Fruit fly (Drosophila melanogaster) whole organism, embryonic: Measurements from ENCODE around the gene meigo.

Experiments
- CG10267 ChIP-seq: fragments of 200-800 bp; sonication (Bioruptor generic); optimal IDR thresholded peaks from 2 replicates; lab custom pipeline; 2018; ENCODE audit warnings: missing biosample characterization, mild to moderate bottlenecking, missing genetic modification characterization, moderate library complexity
- CG11093 ChIP-seq: fragments of 200-800 bp; sonication (Bioruptor generic); IDR thresholded peaks from 3 replicates; pipeline ENCODE4 v1.3.6; 2022; ENCODE audit warnings: missing biosample characterization, missing genetic modification characterization
- CG12391 ChIP-seq: fragments of 200-800 bp; sonication (Bioruptor generic); optimal IDR thresholded peaks from 3 replicates; lab custom pipeline; 2018; ENCODE audit warnings: missing biosample characterization, mild to moderate bottlenecking, missing genetic modification characterization, moderate library complexity
- CG15269 ChIP-seq: fragments of 200-800 bp; sonication (Bioruptor generic); optimal IDR thresholded peaks from 2 replicates; lab custom pipeline; 2018; ENCODE audit warnings: missing biosample characterization, mild to moderate bottlenecking, missing genetic modification characterization, moderate library complexity
- CG16815 ChIP-seq: fragments of 200-800 bp; sonication (Bioruptor generic); optimal IDR thresholded peaks from 3 replicates; lab custom pipeline; 2017; ENCODE audit warnings: missing biosample characterization, mild to moderate bottlenecking, missing genetic modification characterization
- CG17568 ChIP-seq: fragments of 200-800 bp; sonication (Bioruptor generic); optimal IDR thresholded peaks from 2 replicates; lab custom pipeline; 2018; ENCODE audit warnings: missing biosample characterization, mild to moderate bottlenecking, missing genetic modification characterization, moderate library complexity
- CG1832 ChIP-seq: fragments of 200-800 bp; sonication (Bioruptor generic); optimal IDR thresholded peaks from 2 replicates; lab custom pipeline; 2017; ENCODE audit warnings: missing biosample characterization, mild to moderate bottlenecking, missing genetic modification characterization, inconsistent platforms
- CG4617 ChIP-seq: fragments of 200-800 bp; sonication (Bioruptor generic); optimal IDR thresholded peaks from 3 replicates; lab custom pipeline; 2016; ENCODE audit warnings: missing biosample characterization, missing genetic modification characterization, borderline replicate concordance
- CG7357 ChIP-seq: fragments of 200-800 bp; sonication (Bioruptor generic); IDR thresholded peaks from 3 replicates; pipeline ENCODE4 v1.3.6; 2022; ENCODE audit warnings: missing biosample characterization, missing genetic modification characterization
- CG8478 ChIP-seq: fragments of >200 bp; optimal IDR thresholded peaks from 2 replicates; lab custom pipeline; 2018
- CG9876 ChIP-seq: fragments of 200-800 bp; sonication (Bioruptor generic); optimal IDR thresholded peaks from 2 replicates; lab custom pipeline; 2016; ENCODE audit warnings: missing biosample characterization, missing genetic modification characterization
- CTCF ChIP-seq: fragments of 200-800 bp; sonication (Bioruptor generic); optimal IDR thresholded peaks from 2 replicates; lab custom pipeline; 2017; ENCODE audit warnings: missing biosample characterization, mild to moderate bottlenecking, missing genetic modification characterization, moderate library complexity
- Eip74EF ChIP-seq, 2 experiments: fragments of 200-800 bp in 1 of 2; fragments of >200 bp in 1 of 2; sonication (Bioruptor generic) in 1 of 2; optimal IDR thresholded peaks; 2 replicates each; lab custom pipeline; 2017 to 2019; ENCODE audit warnings: missing biosample characterization in 2 of 2, missing genetic modification characterization in 2 of 2, mild to moderate bottlenecking in 1 of 2, moderate library complexity in 1 of 2
- Fer3 ChIP-seq: fragments of 200-800 bp; sonication (Bioruptor generic); optimal IDR thresholded peaks from 2 replicates; lab custom pipeline; 2018; ENCODE audit warnings: missing biosample characterization, mild to moderate bottlenecking, missing genetic modification characterization, moderate library complexity
- Gsc ChIP-seq: fragments of 200-800 bp; sonication (Bioruptor generic); IDR thresholded peaks from 2 replicates; pipeline ENCODE4 v1.3.6; 2022; ENCODE audit warnings: missing biosample characterization, missing genetic modification characterization
- HHEX ChIP-seq: fragments of 200-800 bp; sonication (Bioruptor generic); optimal IDR thresholded peaks from 3 replicates; lab custom pipeline; 2017; ENCODE audit warnings: missing biosample characterization, mild to moderate bottlenecking, missing genetic modification characterization, missing genetic modification reagents
- HLH4C ChIP-seq: fragments of 200-800 bp; sonication (Bioruptor generic); IDR thresholded peaks from 3 replicates; pipeline ENCODE4 v1.3.6; 2022; ENCODE audit warnings: missing biosample characterization, missing genetic modification characterization; ENCODE audit not compliant: partially characterized antibody
- HLHmδ ChIP-seq: fragments of 200-800 bp; sonication (Bioruptor generic); optimal IDR thresholded peaks from 2 replicates; lab custom pipeline; 2018; ENCODE audit warnings: missing biosample characterization, mild to moderate bottlenecking, missing genetic modification characterization, moderate library complexity
- MESR4 ChIP-seq: fragments of 200-800 bp; sonication (Bioruptor generic); optimal IDR thresholded peaks from 2 replicates; lab custom pipeline; 2018; ENCODE audit warnings: missing biosample characterization, mild to moderate bottlenecking, missing genetic modification characterization, moderate library complexity
- Med ChIP-seq: fragments of 200-800 bp; sonication (Bioruptor generic); peaks from one replicate; lab custom pipeline; 2016; ENCODE audit warnings: missing biosample characterization, missing genetic modification characterization, mild to moderate bottlenecking, inconsistent platforms, moderate library complexity
- NFAT ChIP-seq: fragments of 200-800 bp; sonication (Bioruptor generic); IDR thresholded peaks from 2 replicates; pipeline ENCODE4 v1.3.6; 2022; ENCODE audit warnings: missing biosample characterization, missing genetic modification characterization
- Nf-YA ChIP-seq: fragments of 200-800 bp; sonication (Bioruptor generic); IDR thresholded peaks from 2 replicates; pipeline ENCODE4 v1.3.6; 2022; ENCODE audit warnings: missing biosample characterization, missing genetic modification characterization
- YL-1 ChIP-seq: fragments of 200-800 bp; sonication (Bioruptor generic); optimal IDR thresholded peaks from 3 replicates; lab custom pipeline; 2017; ENCODE audit warnings: missing biosample characterization, mild to moderate bottlenecking, missing genetic modification characterization
- cg ChIP-seq: fragments of 200-800 bp; sonication (Bioruptor generic); optimal IDR thresholded peaks from 3 replicates; lab custom pipeline; 2019; ENCODE audit warnings: missing biosample characterization, mild to moderate bottlenecking, missing genetic modification characterization, moderate library complexity
- chif ChIP-seq, 2 experiments: fragments of 200-800 bp; sonication (Bioruptor generic); optimal IDR thresholded peaks; 3 replicates each; lab custom pipeline; 2016; ENCODE audit warnings: missing biosample characterization in 2 of 2, missing genetic modification characterization in 2 of 2
- chinmo ChIP-seq: fragments of 200-800 bp; sonication (Bioruptor generic); IDR thresholded peaks from 4 replicates; pipeline ENCODE4 v1.3.6; 2022; ENCODE audit warnings: missing biosample characterization, missing genetic modification characterization; ENCODE audit not compliant: partially characterized antibody
- chm ChIP-seq: fragments of 200-800 bp; sonication (Bioruptor generic); IDR thresholded peaks from 2 replicates; pipeline ENCODE4 v1.3.6; 2022; ENCODE audit warnings: missing biosample characterization, missing genetic modification characterization
- croc ChIP-seq: fragments of 200-800 bp; sonication (Bioruptor generic); conservative IDR thresholded peaks from 3 replicates; pipeline ENCODE4 v1.3.6; 2022; ENCODE audit warnings: missing biosample characterization, missing genetic modification characterization
- crol ChIP-seq: fragments of 200-800 bp; sonication (Bioruptor generic); IDR thresholded peaks from 2 replicates; pipeline ENCODE4 v1.3.6; 2022; ENCODE audit warnings: missing biosample characterization, missing genetic modification characterization
- cwo ChIP-seq: fragments of 200-800 bp; sonication (Bioruptor generic); optimal IDR thresholded peaks from 3 replicates; lab custom pipeline; 2017; ENCODE audit warnings: missing biosample characterization, missing genetic modification characterization, mild to moderate bottlenecking, moderate library complexity, missing genetic modification reagents
- dmrt11E ChIP-seq: fragments of 200-800 bp; sonication (Bioruptor generic); optimal IDR thresholded peaks from 3 replicates; lab custom pipeline; 2018; ENCODE audit warnings: missing biosample characterization, mild to moderate bottlenecking, missing genetic modification characterization, moderate library complexity
- en ChIP-seq: fragments of 200-800 bp; sonication (Bioruptor generic); optimal IDR thresholded peaks from 2 replicates; lab custom pipeline; 2016; ENCODE audit warnings: missing biosample characterization, missing genetic modification characterization
- grau ChIP-seq: fragments of 200-800 bp; optimal IDR thresholded peaks from 3 replicates; lab custom pipeline; 2019; ENCODE audit warnings: missing biosample characterization, mild to moderate bottlenecking, missing genetic modification characterization, moderate library complexity
- gsb-n ChIP-seq: fragments of 200-800 bp; sonication (Bioruptor generic); optimal IDR thresholded peaks from 3 replicates; lab custom pipeline; 2018; ENCODE audit warnings: missing biosample characterization, mild to moderate bottlenecking, missing genetic modification characterization
- lilli ChIP-seq: fragments of 200-800 bp; sonication (Bioruptor generic); optimal IDR thresholded peaks from 3 replicates; lab custom pipeline; 2016; ENCODE audit warnings: missing biosample characterization, missing genetic modification characterization
- mld ChIP-seq: fragments of 200-800 bp; sonication (Bioruptor generic); IDR thresholded peaks from 3 replicates; pipeline ENCODE4 v1.3.6; 2022; ENCODE audit warnings: missing biosample characterization, missing genetic modification characterization; ENCODE audit not compliant: partially characterized antibody
- nom ChIP-seq: fragments of 200-800 bp; sonication (Bioruptor generic); optimal IDR thresholded peaks from 2 replicates; lab custom pipeline; 2017; ENCODE audit warnings: missing biosample characterization, missing genetic modification characterization, mild to moderate bottlenecking, moderate library complexity, missing genetic modification reagents
- odd ChIP-seq: fragments of 200-800 bp; sonication (Bioruptor generic); optimal IDR thresholded peaks from 2 replicates; lab custom pipeline; 2017; ENCODE audit warnings: missing biosample characterization, mild to moderate bottlenecking, missing genetic modification characterization
- p53 ChIP-seq: fragments of 200-800 bp; sonication (Bioruptor generic); optimal IDR thresholded peaks from 2 replicates; lab custom pipeline; 2016; ENCODE audit warnings: missing biosample characterization, missing genetic modification characterization
- sens ChIP-seq: fragments of 200-800 bp; sonication (Bioruptor generic); peaks from one replicate; lab custom pipeline; 2016; ENCODE audit warnings: missing biosample characterization, missing genetic modification characterization
- sr ChIP-seq: fragments of 200-800 bp; sonication (Bioruptor generic); IDR thresholded peaks from 3 replicates; pipeline ENCODE4 v1.3.6; 2022; ENCODE audit warnings: missing biosample characterization, missing genetic modification characterization

The meigo gene

dm6 chr3R:21118784-21119183, 19.3 kb upstream of the meigo start, which contains the start of gene Bdbt (continued):
- TF ChIP-seq CG10267 (tag; lab: Kevin White, UChicago) (peak; percentile 7), p53 (GFP tag; lab: Kevin White, UChicago) (no peak), dmrt11E (tag; lab: Kevin White, UChicago) (no peak), CG17568 (GFP tag; lab: Kevin White, UChicago) (no peak), chif (GFP tag; optimal IDR thresholded peaks at IDR 0.05; lab: Kevin White, UChicago) (peak in 1 of 2 experiments; percentile 25), CG9876 (GFP tag; lab: Kevin White, UChicago) (no peak), Med (GFP tag; lab: Kevin White, UChicago) (peak; percentile 88), mld (peak; percentile 83), CG11093 (GFP tag; lab: Robert Waterston, UW) (no peak), CG7357 (peak; percentile 91), Fer3 (peak; percentile 25), grau (no peak)

dm6 chr3R:21124225-21124624, 13.8 kb upstream of the meigo start:
- TF ChIP-seq gsb-n (tag; lab: Kevin White, UChicago) (peak; percentile 35), CG12391 (tag; lab: Kevin White, UChicago) (no peak), croc (GFP tag; lab: Robert Waterston, UW) (no peak), CG15269 (no peak), crol (GFP tag; lab: Robert Waterston, UW) (peak; percentile 58), chinmo (GFP tag; lab: Robert Waterston, UW) (0 out of 4 replicates have a peak, but pooled peaks have one; percentile 58), en (GFP tag; lab: Kevin White, UChicago) (no peak), cwo (GFP tag; lab: Kevin White, UChicago) (no peak)

- no peak for TF ChIP-seq CG16815 (GFP tag; lab: Kevin White, UChicago)
- TF ChIP-seq Gsc (GFP tag; lab: Robert Waterston, UW): no peak
- peak; percentile 92 for TF ChIP-seq CG8478 (lab: Kevin White, UChicago)
- TF ChIP-seq nom (GFP tag; lab: Kevin White, UChicago): peak; percentile 19
- TF ChIP-seq odd (GFP tag; lab: Kevin White, UChicago): no peak
- TF ChIP-seq sens: peak; percentile 35
- peak in 1 of 2 experiments; percentile 3 for TF ChIP-seq Eip74EF (GFP tag; optimal IDR thresholded peaks at IDR 0.05; lab: Kevin White, UChicago)
- 0 out of 3 replicates have a peak, but pooled peaks have one; percentile 26 for TF ChIP-seq sr (GFP tag; lab: Robert Waterston, UW)
- TF ChIP-seq CG4617 (GFP tag; lab: Kevin White, UChicago): peak; percentile 68
- TF ChIP-seq CTCF: peak; percentile 73
- TF ChIP-seq lilli (GFP tag; lab: Kevin White, UChicago): no peak
- TF ChIP-seq MESR4 (GFP tag; lab: Kevin White, UChicago): peak; percentile 40
- peak; percentile 97 for TF ChIP-seq cg (GFP tag; lab: Kevin White, UChicago)
- TF ChIP-seq CG1832 (GFP tag; lab: Kevin White, UChicago): peak; percentile 72
- TF ChIP-seq chm (GFP tag; lab: Robert Waterston, UW): 0 out of 2 replicates have a peak, but pooled peaks have one; percentile 34
- TF ChIP-seq HLH4C (GFP tag; lab: Robert Waterston, UW): no peak
- peak; percentile 16 for TF ChIP-seq YL-1 (GFP tag; lab: Kevin White, UChicago)
- 0 out of 2 replicates have a peak, but pooled peaks have one; percentile 6 for TF ChIP-seq Nf-YA (GFP tag; lab: Robert Waterston, UW)
- peak; percentile 18; the same call in 1 of the 2 replicates for TF ChIP-seq NFAT (GFP tag; lab: Robert Waterston, UW)
- no peak for TF ChIP-seq HLHmδ
- TF ChIP-seq chinmo (GFP tag; lab: Robert Waterston, UW): 0 out of 4 replicates have a peak, but pooled peaks have one; percentile 34
- TF ChIP-seq HHEX (GFP tag; lab: Kevin White, UChicago): no peak
Measured at dm6 chr3R:21126673-21127284, 11.3 kb upstream of the meigo start.
